Worm (Caenorhabditis elegans) whole organism, midembryonic: ENCODE measurements around the gene hrpa-2.

Experiments
- T22C8.4 ChIP-seq: fragments of 200-800 bp; sonication (Bioruptor generic); IDR thresholded peaks from 2 replicates; pipeline ENCODE4 v1.3.6; 2022; ENCODE audit warnings: missing genetic modification characterization, missing compliant biosample characterization
- cog-1 ChIP-seq: sonication (generic microtip); optimal IDR thresholded peaks from 2 replicates; lab custom pipeline; 2016; ENCODE audit warnings: missing genetic modification characterization, missing compliant biosample characterization
- flt-1 ChIP-seq: fragments of 200-800 bp; sonication (Bioruptor generic); IDR thresholded peaks from 2 replicates; pipeline ENCODE4 v1.3.6; 2022; ENCODE audit warnings: missing genetic modification characterization, missing compliant biosample characterization
- klf-2 ChIP-seq: fragments of 200-800 bp; sonication (Bioruptor generic); conservative IDR thresholded peaks from 2 replicates; pipeline ENCODE4 v1.3.6; 2022; ENCODE audit warnings: missing genetic modification reagents, missing genetic modification characterization, missing compliant biosample characterization
- med-1 ChIP-seq: sonication (generic microtip); optimal IDR thresholded peaks from 2 replicates; lab custom pipeline; 2017; ENCODE audit warnings: missing genetic modification characterization, mild to moderate bottlenecking, missing compliant biosample characterization, antibody characterized with exemption, missing genetic modification reagents; ENCODE audit not compliant: insufficient read depth
- ref-1 ChIP-seq: fragments of 200-800 bp; sonication (Bioruptor generic); conservative IDR thresholded peaks from 2 replicates; pipeline ENCODE4 v1.3.6; 2022; ENCODE audit warnings: missing genetic modification reagents, missing genetic modification characterization, missing compliant biosample characterization
- tab-1 ChIP-seq: fragments of 200-800 bp; sonication (Bioruptor generic); IDR thresholded peaks from 2 replicates; pipeline ENCODE4 v1.3.6; 2022; ENCODE audit warnings: missing genetic modification characterization, missing compliant biosample characterization
- ztf-23 ChIP-seq: fragments of 200-800 bp; sonication (Bioruptor generic); IDR thresholded peaks from 2 replicates; pipeline ENCODE4 v1.3.6; 2022; ENCODE audit warnings: missing genetic modification reagents, missing genetic modification characterization, missing compliant biosample characterization
- ztf-29 ChIP-seq: fragments of 200-800 bp; sonication (Bioruptor generic); IDR thresholded peaks from 2 replicates; pipeline ENCODE4 v1.3.6; 2022; ENCODE audit warnings: missing genetic modification reagents, missing genetic modification characterization, missing compliant biosample characterization

Gene hrpa-2

ce11 chrX:5244041-5244440 lies 27.9 kb downstream of the hrpa-2 start, which contains the start of gene Y34B4A.7:
TSS of gene Y34B4A.7 (plus strand) at chrX:5244337.
- TF ChIP-seq ref-1 (GFP tag; lab: Robert Waterston, UW), result no peak
- TF ChIP-seq cog-1 (tag; lab: Kevin White, UChicago), result peak; percentile 10

DNA sequence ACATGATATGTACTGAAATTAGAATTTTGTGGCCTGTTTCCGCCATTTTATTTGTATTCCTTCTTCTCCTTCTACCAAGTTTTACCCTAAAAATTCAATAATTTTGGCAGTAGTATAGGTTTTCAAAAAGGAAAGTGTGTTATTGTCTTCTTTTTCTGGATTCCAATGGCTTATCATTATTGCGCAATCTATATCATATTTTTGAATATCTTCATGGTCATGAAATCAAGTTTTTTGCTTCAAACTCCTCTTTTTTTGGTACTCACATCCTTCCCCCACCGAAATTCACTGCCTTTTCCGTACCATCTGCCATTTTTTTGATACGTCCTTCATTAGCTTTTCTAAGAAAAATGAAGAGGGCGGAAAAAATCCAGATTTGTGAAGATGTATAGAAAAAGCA lies 32.6 kb downstream of the hrpa-2 start:
- no peak for TF ChIP-seq ztf-29 (GFP tag; lab: Robert Waterston, UW)
- TF ChIP-seq cog-1 (tag; lab: Kevin White, UChicago), result no peak

- TF ChIP-seq med-1 (GFP tag; lab: Kevin White, UChicago), result no peak
Measured at ce11 chrX:5249603-5250002, 33.4 kb downstream of the hrpa-2 start, which contains the start of gene Y34B4A.10. TSS of gene Y34B4A.10 (plus strand) at chrX:5249903.

DNA sequence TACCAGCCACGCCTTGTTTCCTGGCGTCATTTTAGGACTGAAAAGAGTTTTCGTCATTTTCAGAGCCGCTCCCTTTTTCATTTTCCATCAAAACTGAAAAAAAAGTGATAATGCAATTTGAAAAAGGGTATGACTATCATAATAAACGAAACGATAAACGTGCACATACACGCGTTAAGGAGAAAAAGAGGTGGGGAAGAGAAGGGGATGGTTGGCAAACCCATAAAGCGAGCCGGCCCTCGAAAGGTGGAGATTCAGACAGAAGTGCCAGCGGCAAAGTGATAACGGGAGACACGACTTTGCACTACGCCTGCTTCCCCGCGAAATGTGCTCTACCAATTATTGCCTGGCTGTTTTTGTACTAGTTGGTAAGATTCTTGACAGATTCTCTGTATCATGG lies 36.6 kb downstream of the hrpa-2 start, which contains the start of gene nspg-14:
nspg-14 (plus strand) TSS at position 250 of the 400 bp plus-strand sequence.
- no peak for TF ChIP-seq ref-1 (GFP tag; lab: Robert Waterston, UW)
- no peak for TF ChIP-seq T22C8.4

- TF ChIP-seq ztf-23 (GFP tag; lab: Robert Waterston, UW), result no peak
- no peak for TF ChIP-seq flt-1 (GFP tag; lab: Robert Waterston, UW)
- TF ChIP-seq cog-1 (tag; lab: Kevin White, UChicago), result no peak
- no peak for TF ChIP-seq ref-1 (GFP tag; lab: Robert Waterston, UW)
- no peak for TF ChIP-seq tab-1 (GFP tag; lab: Robert Waterston, UW)
- no peak for TF ChIP-seq T22C8.4
- TF ChIP-seq klf-2 (GFP tag; lab: Robert Waterston, UW), result no peak
- TF ChIP-seq ztf-29 (GFP tag; lab: Robert Waterston, UW), result no peak
- TF ChIP-seq med-1 (GFP tag; lab: Kevin White, UChicago), result no peak
Measured at ce11 chrX:5254894-5255293, 38.7 kb downstream of the hrpa-2 start, which contains the start of gene nspg-13. TSS of gene nspg-13 (plus strand) at chrX:5255194.

ce11 chrX:5255320-5255719 lies 39.2 kb downstream of the hrpa-2 start:
- no peak for TF ChIP-seq ztf-23 (GFP tag; lab: Robert Waterston, UW)
- TF ChIP-seq ztf-29 (GFP tag; lab: Robert Waterston, UW), result no peak
- no peak for TF ChIP-seq ref-1 (GFP tag; lab: Robert Waterston, UW)
- no peak for TF ChIP-seq flt-1 (GFP tag; lab: Robert Waterston, UW)
- no peak for TF ChIP-seq med-1 (GFP tag; lab: Kevin White, UChicago)
- TF ChIP-seq T22C8.4, result no peak
- TF ChIP-seq cog-1 (tag; lab: Kevin White, UChicago), result no peak

DNA sequence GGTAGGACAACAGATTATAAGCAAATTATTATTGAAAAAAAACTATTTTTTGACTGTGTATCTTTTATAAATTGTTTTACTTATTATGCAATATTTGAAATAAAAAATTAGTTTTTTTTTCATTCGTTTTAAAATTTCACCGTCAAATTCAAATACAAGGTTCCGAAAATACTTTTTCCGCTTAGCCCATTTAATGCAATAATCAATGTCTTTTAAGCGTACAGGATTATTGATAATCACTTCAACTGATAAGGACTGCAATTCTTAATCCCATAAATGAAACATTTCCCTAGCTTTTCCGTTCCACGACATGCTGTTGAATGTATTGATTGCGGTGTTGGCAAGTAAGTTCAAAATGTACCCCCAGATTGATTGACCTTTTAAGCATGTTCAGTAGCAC lies 40.8 kb downstream of the hrpa-2 start, which contains the start of gene nspg-12:
nspg-12 (plus strand) TSS at position 301 of the 400 bp plus-strand sequence.
- TF ChIP-seq ztf-29 (GFP tag; lab: Robert Waterston, UW) (no peak), cog-1 (tag; lab: Kevin White, UChicago) (no peak), ztf-23 (GFP tag; lab: Robert Waterston, UW) (no peak), T22C8.4 (no peak), tab-1 (GFP tag; lab: Robert Waterston, UW) (no peak), ref-1 (GFP tag; lab: Robert Waterston, UW) (no peak)

DNA sequence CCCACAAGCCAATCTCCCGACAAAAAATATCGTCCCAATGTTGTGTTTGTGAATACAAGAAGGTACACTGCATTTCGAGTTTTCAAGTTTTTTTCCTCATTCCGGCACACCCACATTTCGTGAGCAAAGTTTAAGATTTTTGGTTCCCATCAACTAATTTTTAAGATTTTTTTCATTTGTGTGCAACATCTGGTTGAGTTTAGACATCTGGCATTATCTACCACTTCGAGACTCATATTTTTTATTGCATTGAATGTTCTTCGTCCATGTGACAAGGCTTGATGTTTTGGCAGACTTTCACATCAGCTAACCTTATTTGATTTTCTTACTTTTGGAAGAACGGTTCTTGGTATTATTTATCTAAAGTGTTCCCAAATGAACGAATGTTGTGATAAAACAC lies 44.2 kb downstream of the hrpa-2 start:
- no peak for TF ChIP-seq tab-1 (GFP tag; lab: Robert Waterston, UW)
- TF ChIP-seq klf-2 (GFP tag; lab: Robert Waterston, UW), result no peak
- TF ChIP-seq cog-1 (tag; lab: Kevin White, UChicago), result no peak
- TF ChIP-seq med-1 (GFP tag; lab: Kevin White, UChicago), result no peak
- TF ChIP-seq T22C8.4, result no peak
- no peak for TF ChIP-seq flt-1 (GFP tag; lab: Robert Waterston, UW)
- no peak for TF ChIP-seq ztf-29 (GFP tag; lab: Robert Waterston, UW)
- TF ChIP-seq ref-1 (GFP tag; lab: Robert Waterston, UW), result no peak
- TF ChIP-seq ztf-23 (GFP tag; lab: Robert Waterston, UW), result no peak

ce11 chrX:5262033-5262432 lies 45.9 kb downstream of the hrpa-2 start:
- no peak for TF ChIP-seq ref-1 (GFP tag; lab: Robert Waterston, UW)
- TF ChIP-seq cog-1 (tag; lab: Kevin White, UChicago), result no peak
- TF ChIP-seq T22C8.4, result no peak
- no peak for TF ChIP-seq klf-2 (GFP tag; lab: Robert Waterston, UW)
- TF ChIP-seq med-1 (GFP tag; lab: Kevin White, UChicago), result no peak
- TF ChIP-seq tab-1 (GFP tag; lab: Robert Waterston, UW), result no peak
- no peak for TF ChIP-seq ztf-29 (GFP tag; lab: Robert Waterston, UW)
- no peak for TF ChIP-seq ztf-23 (GFP tag; lab: Robert Waterston, UW)
- TF ChIP-seq flt-1 (GFP tag; lab: Robert Waterston, UW), result no peak

- TF ChIP-seq med-1 (GFP tag; lab: Kevin White, UChicago) (no peak), T22C8.4 (no peak), ztf-29 (GFP tag; lab: Robert Waterston, UW) (no peak), cog-1 (tag; lab: Kevin White, UChicago) (no peak), ztf-23 (GFP tag; lab: Robert Waterston, UW) (no peak), flt-1 (GFP tag; lab: Robert Waterston, UW) (no peak), klf-2 (GFP tag; lab: Robert Waterston, UW) (no peak), tab-1 (GFP tag; lab: Robert Waterston, UW) (no peak), ref-1 (GFP tag; lab: Robert Waterston, UW) (no peak)
Measured at ce11 chrX:5263585-5263984, 47.4 kb downstream of the hrpa-2 start.
